Worm (Caenorhabditis elegans) whole organism, L3 larva: ENCODE measurements around the gene F36H9.4.

Source experiments
- R02D3.7 ChIP-seq: fragments of 150-350 bp; optimal IDR thresholded peaks from 2 replicates; lab custom pipeline; 2014; ENCODE audit warnings: missing biosample characterization, missing genetic modification characterization
- elt-2 ChIP-seq: sonication (generic microtip); optimal IDR thresholded peaks from 2 replicates; lab custom pipeline; 2016; ENCODE audit warnings: missing genetic modification reagents, mild to moderate bottlenecking, missing genetic modification characterization, missing compliant biosample characterization
- elt-3 ChIP-seq, 3 experiments: fragments of 150-350 bp in 1 of 3; sonication (generic microtip) in 2 of 3; optimal IDR thresholded peaks; 2 replicates in 2 of 3; 4 replicates in 1 of 3; lab custom pipeline; 2014 to 2017; ENCODE audit warnings: missing biosample characterization in 3 of 3, missing genetic modification characterization in 3 of 3
- fos-1 ChIP-seq: fragments of 150-350 bp; optimal IDR thresholded peaks from 2 replicates; lab custom pipeline; 2014; ENCODE audit warnings: missing biosample characterization, missing genetic modification characterization
- pqm-1 ChIP-seq: fragments of 150-350 bp; optimal IDR thresholded peaks from 2 replicates; lab custom pipeline; 2017; ENCODE audit warnings: missing biosample characterization, missing genetic modification characterization, inconsistent platforms
- sea-2 ChIP-seq: fragments of 150-350 bp; sonication (generic microtip); optimal IDR thresholded peaks from 4 replicates; lab custom pipeline; 2014; ENCODE audit warnings: missing biosample characterization, missing genetic modification reagents, missing genetic modification characterization
- unc-62 ChIP-seq: fragments of 150-350 bp; sonication (generic microtip); optimal IDR thresholded peaks from 4 replicates; lab custom pipeline; 2014; ENCODE audit warnings: missing biosample characterization, missing genetic modification reagents, missing genetic modification characterization
- zag-1 ChIP-seq: fragments of 150-350 bp; optimal IDR thresholded peaks from 2 replicates; lab custom pipeline; 2014; ENCODE audit warnings: missing biosample characterization, missing genetic modification characterization
- ztf-4 ChIP-seq: fragments of 150-350 bp; optimal IDR thresholded peaks from 2 replicates; lab custom pipeline; 2014; ENCODE audit warnings: missing biosample characterization, missing genetic modification characterization

- TF ChIP-seq R02D3.7 (tag; lab: Kevin White, UChicago) (no peak), elt-2 (tag; lab: Kevin White, UChicago) (no peak), zag-1 (tag; lab: Kevin White, UChicago) (no peak), unc-62 (GFP tag; lab: Kevin White, UChicago) (no peak), ztf-4 (tag; lab: Kevin White, UChicago) (no peak), sea-2 (GFP tag; lab: Kevin White, UChicago) (no peak), elt-3 (tag; optimal IDR thresholded peaks at IDR 0.05; lab: Kevin White, UChicago) (no peak), pqm-1 (tag; lab: Kevin White, UChicago) (no peak), fos-1 (no peak)
These were observed 41.7 kb upstream of the F36H9.4 start for ce11 chrV:1820749-1821148.
